Fruit fly (Drosophila melanogaster) whole organism, pupa: ENCODE results near the gene CG44008.

ENCODE experiments used
- CG17806 ChIP-seq: fragments of 200-800 bp; sonication (Bioruptor generic); optimal IDR thresholded peaks from 2 replicates; lab custom pipeline; 2018; ENCODE audit warnings: missing biosample characterization, mild to moderate bottlenecking, missing genetic modification characterization, moderate library complexity
- CG9948 ChIP-seq: fragments of 200-800 bp; sonication (Bioruptor generic); optimal IDR thresholded peaks from 2 replicates; lab custom pipeline; 2018; ENCODE audit warnings: missing biosample characterization, mild to moderate bottlenecking, missing genetic modification characterization, moderate library complexity

dm6 chr2L:11807697-11808226 is 34.5 kb downstream of the CG44008 start:
- TF ChIP-seq CG9948 (tag; lab: Kevin White, UChicago) (no peak), CG17806 (tag; lab: Kevin White, UChicago) (peak; percentile 9)
